Worm (Caenorhabditis elegans): ENCODE measurements around the gene hpd-1.

The hpd-1 gene

ce11 chrIII:10552929-10553328, 17.6 kb downstream of the hpd-1 start, which contains the start of gene T21C12.8:
T21C12.8 (minus strand) TSS chrIII:10553029.
- TF ChIP-seq F13C5.2 (tag; optimal IDR thresholded peaks at IDR 0.05) (no peak), tbx-11 (GFP tag; IDR thresholded peaks at IDR 0.05) (no peak), ceh-13 (GFP tag; optimal IDR thresholded peaks at IDR 0.05) (no peak), sea-1 (GFP tag; conservative IDR thresholded peaks at IDR 0.05) (no peak), tbx-37 (GFP tag; conservative IDR thresholded peaks at IDR 0.05) (no peak), B0310.2 (tag; optimal IDR thresholded peaks at IDR 0.05) (no peak), ets-7 (tag; optimal IDR thresholded peaks at IDR 0.05) (no peak), ama-1 (optimal IDR thresholded peaks at IDR 0.05) (no peak), scrt-1 (GFP tag; IDR thresholded peaks at IDR 0.05) (no peak), hmbx-1 (tag; optimal IDR thresholded peaks at IDR 0.05) (no peak), hnd-1 (tag; optimal IDR thresholded peaks at IDR 0.05) (no peak), ceh-36 (tag; optimal IDR thresholded peaks at IDR 0.05) (no peak), flt-1 (GFP tag; IDR thresholded peaks at IDR 0.05) (no peak), pes-1 (GFP tag; IDR thresholded peaks at IDR 0.05) (no peak)

DNA sequence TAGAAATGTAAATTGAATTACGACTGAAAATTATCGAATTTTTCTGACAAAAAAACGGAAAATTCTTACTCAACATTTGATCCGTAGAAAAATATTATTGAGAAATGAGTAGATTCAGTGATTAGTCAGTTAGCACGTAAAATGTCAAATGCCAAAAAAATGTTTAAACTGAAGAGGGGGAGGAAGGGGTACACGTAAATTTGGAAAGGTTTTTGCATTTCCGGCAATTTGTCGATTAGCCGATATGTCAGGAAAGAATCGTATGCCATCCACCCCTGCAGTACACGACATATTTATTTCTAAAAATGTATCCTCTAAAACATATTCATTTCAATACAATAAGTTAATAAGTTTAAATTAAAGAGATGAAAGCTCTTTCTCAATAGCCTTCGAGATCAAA, 22.6 kb downstream of the hpd-1 start, which contains the start of gene T21C12.4:
Gene T21C12.4 (minus strand): TSS at position 101 of the 400 bp plus-strand sequence.
- no peak for TF ChIP-seq ets-7 (tag; optimal IDR thresholded peaks at IDR 0.05)
- TF ChIP-seq aly-1 (tag; optimal IDR thresholded peaks at IDR 0.05): no peak
- TF ChIP-seq sea-1 (GFP tag; conservative IDR thresholded peaks at IDR 0.05): no peak
- no peak for TF ChIP-seq hmbx-1 (tag; optimal IDR thresholded peaks at IDR 0.05)
- no peak for TF ChIP-seq F13C5.2 (tag; optimal IDR thresholded peaks at IDR 0.05)
- no peak for TF ChIP-seq pes-1 (GFP tag; IDR thresholded peaks at IDR 0.05)

DNA sequence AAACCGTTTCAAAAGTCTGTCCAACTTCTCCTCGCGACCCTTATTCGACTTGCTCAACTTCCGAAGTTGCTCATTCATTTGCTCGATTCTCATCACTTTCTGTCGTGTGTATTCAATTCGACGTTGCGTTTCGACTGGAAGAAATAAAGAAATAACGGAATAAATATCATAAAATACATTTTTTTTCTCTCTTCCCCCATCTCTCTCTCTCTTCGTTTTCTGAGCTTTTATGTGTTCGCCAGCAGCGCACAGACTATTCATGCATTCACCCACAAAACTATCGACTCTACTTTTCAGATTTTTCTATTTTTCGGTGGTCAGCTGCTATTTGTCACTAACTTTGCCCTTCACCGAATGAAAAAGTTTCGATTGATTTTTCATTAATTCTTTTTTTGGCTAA, 25.0 kb downstream of the hpd-1 start, which contains the start of gene rab-30:
Gene rab-30 (plus strand): TSS at position 301 of the 400 bp plus-strand sequence.
- TF ChIP-seq ceh-36 (tag; optimal IDR thresholded peaks at IDR 0.05) (no peak), F13C5.2 (tag; optimal IDR thresholded peaks at IDR 0.05) (no peak), tbx-11 (GFP tag; IDR thresholded peaks at IDR 0.05) (no peak), scrt-1 (GFP tag; IDR thresholded peaks at IDR 0.05) (no peak), sea-1 (GFP tag; conservative IDR thresholded peaks at IDR 0.05) (no peak), flt-1 (GFP tag; IDR thresholded peaks at IDR 0.05) (no peak), B0310.2 (tag; optimal IDR thresholded peaks at IDR 0.05) (no peak), tbx-37 (GFP tag; conservative IDR thresholded peaks at IDR 0.05) (no peak), ets-7 (tag; optimal IDR thresholded peaks at IDR 0.05) (no peak), ceh-13 (GFP tag; optimal IDR thresholded peaks at IDR 0.05) (no peak), pes-1 (GFP tag; IDR thresholded peaks at IDR 0.05) (no peak)

ce11 chrIII:10561904-10562303, 26.6 kb downstream of the hpd-1 start, which contains the start of gene Y45F3A.1:
Y45F3A.1 (minus strand) TSS chrIII:10561915.
- no peak for TF ChIP-seq ceh-36 (tag; optimal IDR thresholded peaks at IDR 0.05)
- TF ChIP-seq sea-1 (GFP tag; conservative IDR thresholded peaks at IDR 0.05): no peak
- no peak for TF ChIP-seq F13C5.2 (tag; optimal IDR thresholded peaks at IDR 0.05)
- no peak for TF ChIP-seq B0310.2 (tag; optimal IDR thresholded peaks at IDR 0.05)
- no peak for TF ChIP-seq flt-1 (GFP tag; IDR thresholded peaks at IDR 0.05)
- no peak for TF ChIP-seq hmbx-1 (tag; optimal IDR thresholded peaks at IDR 0.05)
- no peak for TF ChIP-seq tbx-11 (GFP tag; IDR thresholded peaks at IDR 0.05)
- TF ChIP-seq pes-1 (GFP tag; IDR thresholded peaks at IDR 0.05): no peak
- no peak for TF ChIP-seq aly-1 (tag; optimal IDR thresholded peaks at IDR 0.05)
- TF ChIP-seq hnd-1 (tag; optimal IDR thresholded peaks at IDR 0.05): no peak
- TF ChIP-seq ama-1 (optimal IDR thresholded peaks at IDR 0.05): no peak
- no peak for TF ChIP-seq tra-4 (tag; optimal IDR thresholded peaks at IDR 0.05)
- TF ChIP-seq hmg-4 (GFP tag; optimal IDR thresholded peaks at IDR 0.05): no peak
- no peak for TF ChIP-seq ets-7 (tag; optimal IDR thresholded peaks at IDR 0.05)
- no peak for TF ChIP-seq scrt-1 (GFP tag; IDR thresholded peaks at IDR 0.05)
- no peak for TF ChIP-seq tbx-37 (GFP tag; conservative IDR thresholded peaks at IDR 0.05)
- no peak for TF ChIP-seq ceh-13 (GFP tag; optimal IDR thresholded peaks at IDR 0.05)

- no peak for TF ChIP-seq ceh-36 (tag; optimal IDR thresholded peaks at IDR 0.05)
- TF ChIP-seq ets-7 (tag; optimal IDR thresholded peaks at IDR 0.05): no peak
- no peak for TF ChIP-seq F13C5.2 (tag; optimal IDR thresholded peaks at IDR 0.05)
- TF ChIP-seq scrt-1 (GFP tag; IDR thresholded peaks at IDR 0.05): no peak
- no peak for TF ChIP-seq tbx-11 (GFP tag; IDR thresholded peaks at IDR 0.05)
- TF ChIP-seq hmg-4 (GFP tag; optimal IDR thresholded peaks at IDR 0.05): no peak
- no peak for TF ChIP-seq hnd-1 (tag; optimal IDR thresholded peaks at IDR 0.05)
- TF ChIP-seq tbx-37 (GFP tag; conservative IDR thresholded peaks at IDR 0.05): no peak
- TF ChIP-seq flt-1 (GFP tag; IDR thresholded peaks at IDR 0.05): no peak
- TF ChIP-seq pes-1 (GFP tag; IDR thresholded peaks at IDR 0.05): no peak
- TF ChIP-seq B0310.2 (tag; optimal IDR thresholded peaks at IDR 0.05): no peak
- no peak for TF ChIP-seq tra-4 (tag; optimal IDR thresholded peaks at IDR 0.05)
- no peak for TF ChIP-seq ceh-13 (GFP tag; optimal IDR thresholded peaks at IDR 0.05)
- no peak for TF ChIP-seq hmbx-1 (tag; optimal IDR thresholded peaks at IDR 0.05)
- no peak for TF ChIP-seq ama-1 (optimal IDR thresholded peaks at IDR 0.05)
- no peak for TF ChIP-seq sea-1 (GFP tag; conservative IDR thresholded peaks at IDR 0.05)
- TF ChIP-seq aly-1 (tag; optimal IDR thresholded peaks at IDR 0.05): no peak
Measured at ce11 chrIII:10562542-10562941, 27.2 kb downstream of the hpd-1 start.

DNA sequence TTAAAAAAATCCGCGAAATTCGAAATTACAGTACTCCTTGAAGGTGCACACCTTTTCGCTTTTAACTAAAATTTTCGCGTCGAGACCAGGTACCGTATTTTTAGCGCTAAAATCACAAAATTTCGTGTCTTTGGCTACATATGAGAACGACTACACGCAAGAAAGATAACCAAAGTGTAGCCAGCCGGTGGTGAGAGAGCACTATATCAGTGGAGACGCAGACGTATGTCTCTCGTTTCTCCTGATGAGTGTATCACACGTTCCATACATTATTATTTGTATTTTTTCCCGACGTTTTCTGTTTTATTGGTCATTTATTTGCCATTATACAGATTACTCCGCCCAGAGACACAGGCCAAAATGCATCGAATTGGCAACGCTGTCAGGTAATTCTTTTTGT, 30.6 kb downstream of the hpd-1 start, which contains the start of gene acdh-11:
Gene acdh-11 (plus strand): TSS at position 333 of the 400 bp plus-strand sequence.
- no peak for TF ChIP-seq F13C5.2 (tag; optimal IDR thresholded peaks at IDR 0.05)
- no peak for TF ChIP-seq tbx-37 (GFP tag; conservative IDR thresholded peaks at IDR 0.05)
- TF ChIP-seq ama-1 (optimal IDR thresholded peaks at IDR 0.05): no peak
- TF ChIP-seq hmbx-1 (tag; optimal IDR thresholded peaks at IDR 0.05): no peak

DNA sequence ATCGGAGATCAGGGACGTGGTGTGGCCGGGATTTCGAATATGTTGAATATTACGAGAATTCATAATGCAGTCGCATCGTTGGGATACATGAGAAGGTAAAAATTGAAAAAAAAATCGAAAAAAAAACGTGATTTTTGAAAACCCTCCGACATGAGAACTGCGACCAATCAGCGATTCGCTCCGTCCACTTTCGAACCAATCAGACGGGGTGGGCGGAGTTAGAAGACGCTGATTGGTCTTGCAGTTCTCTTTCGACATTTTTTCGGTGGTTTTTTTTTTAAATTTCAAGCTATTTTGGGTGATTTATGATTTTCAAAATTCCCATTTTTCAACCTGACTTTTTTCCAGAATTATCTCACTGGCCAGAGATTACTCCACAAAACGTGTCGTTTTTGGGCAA, 33.9 kb downstream of the hpd-1 start:
- TF ChIP-seq ama-1 (optimal IDR thresholded peaks at IDR 0.05) (no peak), ceh-36 (tag; optimal IDR thresholded peaks at IDR 0.05) (no peak), tbx-37 (GFP tag; conservative IDR thresholded peaks at IDR 0.05) (no peak), pes-1 (GFP tag; IDR thresholded peaks at IDR 0.05) (no peak), hnd-1 (tag; optimal IDR thresholded peaks at IDR 0.05) (no peak), B0310.2 (tag; optimal IDR thresholded peaks at IDR 0.05) (no peak), ceh-13 (GFP tag; optimal IDR thresholded peaks at IDR 0.05) (no peak), tbx-11 (GFP tag; IDR thresholded peaks at IDR 0.05) (no peak), tra-4 (tag; optimal IDR thresholded peaks at IDR 0.05) (no peak), aly-1 (tag; optimal IDR thresholded peaks at IDR 0.05) (no peak)

All from whole organism, early embryonic.